Worm (Caenorhabditis elegans): ENCODE data around the gene D2085.7.

D2085.7 gene

DNA sequence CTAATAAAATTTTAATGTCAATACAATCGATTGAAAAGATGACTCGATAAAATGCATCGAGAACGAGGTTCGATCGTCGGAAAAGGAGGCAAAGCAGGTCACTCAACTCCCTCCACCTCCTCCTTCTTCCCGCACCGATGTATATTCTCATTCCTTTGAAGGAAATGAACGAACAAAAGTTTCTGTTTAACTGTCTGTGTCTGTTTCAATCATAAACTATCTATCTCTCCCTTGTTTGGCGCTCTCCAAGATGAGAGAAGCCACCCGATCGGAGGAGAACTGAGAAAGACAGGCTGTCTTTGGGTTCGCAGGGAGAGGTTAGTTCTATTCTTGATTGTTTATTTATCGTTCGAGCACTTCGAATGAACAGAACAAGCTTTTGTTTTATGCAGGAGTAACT lies at the start of gene D2085.7:
Gene D2085.7, plus strand, starts transcription at position 251 of the 400 bp plus-strand sequence.
- TF ChIP-seq him-1 (tag; optimal IDR thresholded peaks at IDR 0.05) = no peak
- TF ChIP-seq W03F9.2 (tag; optimal IDR thresholded peaks at IDR 0.05) = no peak
- no peak for TF ChIP-seq dao-5 (tag; optimal IDR thresholded peaks at IDR 0.05)

DNA sequence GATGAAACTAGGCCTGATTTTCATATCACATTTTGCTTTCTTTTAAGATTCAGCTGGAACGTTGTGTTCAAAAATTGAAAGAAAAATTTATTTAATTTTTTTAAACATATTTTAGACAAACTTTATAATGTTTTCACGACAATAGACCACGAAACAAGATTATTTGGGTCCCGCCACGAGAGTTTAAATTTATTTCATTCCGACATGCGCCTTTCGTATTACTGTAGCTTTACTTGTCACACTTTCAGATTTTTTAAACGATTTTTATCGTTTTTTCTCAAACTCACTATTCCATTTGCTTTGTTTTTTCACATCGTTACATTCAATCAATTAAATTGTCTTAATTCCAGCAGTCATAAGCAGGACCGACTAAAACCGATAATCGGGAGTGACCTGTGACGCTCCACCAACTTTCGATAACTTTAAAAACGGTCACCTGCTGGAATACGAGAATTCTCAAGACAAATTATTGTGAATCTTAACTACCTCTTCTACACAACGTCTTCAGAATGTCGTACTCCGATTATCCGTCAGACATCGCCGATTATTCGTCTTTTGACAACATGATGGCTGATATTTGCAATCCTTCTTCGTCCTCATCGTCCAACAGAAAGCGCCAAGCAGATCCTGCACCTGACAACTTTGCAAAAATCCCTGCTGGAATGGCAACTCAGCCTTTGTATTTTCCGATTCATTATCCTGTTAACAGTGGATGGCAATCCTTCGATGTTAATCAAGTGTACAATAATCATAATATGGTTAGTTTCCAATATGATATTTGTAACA lies 47.1 kb upstream of the D2085.7 start, which contains the start of gene aptf-3:
Gene aptf-3, plus strand, starts transcription at position 351 of the 786 bp plus-strand sequence.
- TF ChIP-seq dao-5 (tag; optimal IDR thresholded peaks at IDR 0.05) = no peak
- TF ChIP-seq W03F9.2 (tag; optimal IDR thresholded peaks at IDR 0.05) = no peak
- TF ChIP-seq him-1 (tag; optimal IDR thresholded peaks at IDR 0.05) = no peak

ce11 chrII:8599214-8599613 lies 42.0 kb upstream of the D2085.7 start, which contains the start of gene F28C6.5:
Gene F28C6.5, plus strand, starts transcription at chrII:8599514.
- TF ChIP-seq him-1 (tag; optimal IDR thresholded peaks at IDR 0.05) (no peak), dao-5 (tag; optimal IDR thresholded peaks at IDR 0.05) (no peak), W03F9.2 (tag; optimal IDR thresholded peaks at IDR 0.05) (no peak)

DNA sequence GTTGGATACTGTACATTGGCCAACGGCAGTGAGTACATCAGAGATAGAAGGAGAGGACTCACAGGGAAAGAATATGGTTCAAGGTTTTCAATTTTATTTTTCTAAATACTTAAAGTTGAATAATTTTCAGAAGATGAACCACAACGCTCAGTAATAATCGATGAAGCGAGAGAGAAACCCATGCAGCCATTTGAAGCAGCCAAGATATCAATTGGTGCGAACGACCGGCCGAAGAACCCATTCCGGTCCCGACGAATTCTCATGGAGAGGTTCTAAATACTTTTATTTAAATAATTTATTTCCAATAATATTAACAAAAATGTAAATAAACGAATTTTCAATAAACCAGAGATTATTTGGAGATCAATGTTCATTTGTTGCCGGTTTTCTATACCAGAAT lies 41.0 kb upstream of the D2085.7 start, which contains the start of gene pigg-1:
Gene pigg-1, minus strand, starts transcription at position 101 of the 400 bp plus-strand sequence.
- TF ChIP-seq W03F9.2 (tag; optimal IDR thresholded peaks at IDR 0.05) (no peak), dao-5 (tag; optimal IDR thresholded peaks at IDR 0.05) (no peak), him-1 (tag; optimal IDR thresholded peaks at IDR 0.05) (no peak)

- TF ChIP-seq him-1 (tag; optimal IDR thresholded peaks at IDR 0.05) (no peak), W03F9.2 (tag; optimal IDR thresholded peaks at IDR 0.05) (no peak), dao-5 (tag; optimal IDR thresholded peaks at IDR 0.05) (no peak)
These were observed 38.7 kb upstream of the D2085.7 start, which contains the start of the genes cpf-1 and rpl-26 for ce11 chrII:8602337-8602944. Gene cpf-1, minus strand, starts transcription at chrII:8602440. Gene rpl-26, plus strand, starts transcription at chrII:8602785.

DNA sequence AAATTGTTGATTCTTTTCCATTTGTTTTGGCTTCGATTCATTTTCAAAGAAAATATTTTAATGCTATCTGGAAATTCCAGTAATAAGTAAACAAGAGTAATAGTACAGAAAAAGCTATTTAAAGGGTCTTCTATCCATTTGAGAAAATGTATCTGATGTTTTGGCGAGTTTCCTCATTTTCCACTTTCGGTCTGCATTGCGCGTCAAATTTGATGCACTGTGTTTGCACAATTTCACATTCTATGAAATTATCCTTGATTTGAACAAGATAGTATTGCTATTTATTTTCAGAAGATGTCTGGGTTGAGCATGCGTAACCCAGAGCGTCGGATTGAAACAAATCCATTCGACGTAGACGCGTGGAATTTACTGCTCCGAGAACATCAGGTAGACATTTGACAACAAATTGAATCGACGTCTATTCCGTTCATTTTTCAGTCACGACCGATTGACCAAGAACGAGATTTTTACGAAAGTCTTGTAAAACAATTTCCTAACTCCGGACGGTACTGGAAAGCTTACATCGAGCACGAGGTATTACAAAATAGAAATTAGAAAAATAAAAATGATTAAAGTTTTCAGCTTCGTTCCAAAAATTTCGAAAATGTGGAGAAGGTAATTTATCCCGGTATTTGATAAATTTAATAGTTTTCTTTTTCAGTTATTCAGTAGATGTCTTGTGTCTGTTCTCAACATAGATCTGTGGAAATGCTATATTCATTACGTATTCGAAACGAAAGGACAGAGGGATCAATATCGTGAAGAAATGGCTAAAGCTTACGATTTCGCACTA lies 37.4 kb upstream of the D2085.7 start, which contains the start of gene suf-1:
Gene suf-1, plus strand, starts transcription at position 280 of the 793 bp plus-strand sequence.
- TF ChIP-seq dao-5 (tag; optimal IDR thresholded peaks at IDR 0.05) (peak; percentile 53), W03F9.2 (tag; optimal IDR thresholded peaks at IDR 0.05) (peak; percentile 37), him-1 (tag; optimal IDR thresholded peaks at IDR 0.05) (no peak)

- TF ChIP-seq W03F9.2 (tag; optimal IDR thresholded peaks at IDR 0.05) (no peak), him-1 (tag; optimal IDR thresholded peaks at IDR 0.05) (no peak), dao-5 (tag; optimal IDR thresholded peaks at IDR 0.05) (no peak)
These were observed 34.6 kb upstream of the D2085.7 start, which contains the start of gene F28C6.8 for ce11 chrII:8606549-8606948. Gene F28C6.8, plus strand, starts transcription at chrII:8606849.

- TF ChIP-seq him-1 (tag; optimal IDR thresholded peaks at IDR 0.05) (no peak), dao-5 (tag; optimal IDR thresholded peaks at IDR 0.05) (no peak), W03F9.2 (tag; optimal IDR thresholded peaks at IDR 0.05) (no peak)
These were observed 33.5 kb upstream of the D2085.7 start, which contains the start of gene F28C6.10 for ce11 chrII:8607662-8608061. Gene F28C6.10, plus strand, starts transcription at chrII:8607962.

- TF ChIP-seq him-1 (tag; optimal IDR thresholded peaks at IDR 0.05) (no peak), dao-5 (tag; optimal IDR thresholded peaks at IDR 0.05) (no peak), W03F9.2 (tag; optimal IDR thresholded peaks at IDR 0.05) (no peak)
These were observed 31.1 kb upstream of the D2085.7 start, which contains the start of gene F28C6.9 for ce11 chrII:8610085-8610484. Gene F28C6.9, minus strand, starts transcription at chrII:8610185.

DNA sequence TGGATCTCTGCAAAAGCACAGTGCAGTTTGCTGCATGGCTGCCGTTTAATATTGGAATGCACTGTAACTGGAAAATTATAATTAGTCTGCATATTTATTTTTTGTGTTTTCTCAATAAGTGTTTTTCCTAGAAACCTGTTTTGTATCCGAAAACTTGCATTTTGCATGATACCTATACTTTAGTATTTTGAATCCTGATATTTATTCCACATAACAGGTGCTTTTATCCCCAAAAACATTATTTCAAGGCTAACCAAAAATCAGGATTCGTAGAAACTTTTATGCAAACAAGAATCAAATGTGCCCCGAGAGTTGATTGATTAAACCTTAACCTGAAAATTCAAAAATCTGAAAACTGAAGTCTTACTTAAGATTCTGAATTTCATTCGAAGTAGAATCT lies 30.6 kb upstream of the D2085.7 start:
- no peak for TF ChIP-seq W03F9.2 (tag; optimal IDR thresholded peaks at IDR 0.05)
- TF ChIP-seq him-1 (tag; optimal IDR thresholded peaks at IDR 0.05) = no peak
- no peak for TF ChIP-seq dao-5 (tag; optimal IDR thresholded peaks at IDR 0.05)

DNA sequence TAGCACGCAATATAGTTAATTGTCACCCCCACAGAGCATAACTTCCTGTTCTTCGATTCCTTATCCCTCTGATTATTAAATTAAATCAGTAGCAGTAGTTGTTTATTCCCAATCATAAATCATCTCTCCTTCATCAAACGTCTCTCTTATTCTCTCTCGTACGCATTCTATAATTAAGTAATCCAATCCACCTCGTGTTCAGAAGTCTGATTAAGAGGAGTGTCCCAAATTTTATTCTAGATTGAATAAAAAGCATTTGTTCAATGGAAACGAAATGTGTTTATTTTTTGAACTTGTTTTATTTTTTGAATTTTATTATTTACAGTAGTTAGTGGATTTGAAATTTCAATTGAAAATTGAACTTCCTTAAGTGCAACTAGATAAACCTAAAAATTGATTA lies 29.9 kb upstream of the D2085.7 start:
- no peak for TF ChIP-seq W03F9.2 (tag; optimal IDR thresholded peaks at IDR 0.05)
- no peak for TF ChIP-seq him-1 (tag; optimal IDR thresholded peaks at IDR 0.05)
- TF ChIP-seq dao-5 (tag; optimal IDR thresholded peaks at IDR 0.05) = no peak

- no peak for TF ChIP-seq him-1 (tag; optimal IDR thresholded peaks at IDR 0.05)
- TF ChIP-seq dao-5 (tag; optimal IDR thresholded peaks at IDR 0.05) = no peak
- TF ChIP-seq W03F9.2 (tag; optimal IDR thresholded peaks at IDR 0.05) = no peak
These were observed 28.7 kb upstream of the D2085.7 start, which contains the start of gene T22C8.1 for ce11 chrII:8612470-8612869. Gene T22C8.1, plus strand, starts transcription at chrII:8612770.

ce11 chrII:8616155-8616554 lies 25.0 kb upstream of the D2085.7 start:
- no peak for TF ChIP-seq W03F9.2 (tag; optimal IDR thresholded peaks at IDR 0.05)
- TF ChIP-seq dao-5 (tag; optimal IDR thresholded peaks at IDR 0.05) = no peak
- no peak for TF ChIP-seq him-1 (tag; optimal IDR thresholded peaks at IDR 0.05)
